Worm (Caenorhabditis elegans) whole organism, L4 larva: ENCODE data around the gene lgc-8.

Experiments
- F26F4.8 ChIP-seq: fragments of 200-800 bp; sonication (Bioruptor generic); conservative IDR thresholded peaks from 2 replicates; pipeline ENCODE4 v1.3.6; 2022; ENCODE audit warnings: missing genetic modification characterization, missing compliant biosample characterization
- ceh-28 ChIP-seq: fragments of 150-350 bp; optimal IDR thresholded peaks from 2 replicates; lab custom pipeline; 2014; ENCODE audit warnings: missing biosample characterization, missing genetic modification reagents, missing genetic modification characterization
- nhr-237 ChIP-seq: sonication (generic microtip); optimal IDR thresholded peaks from 2 replicates; lab custom pipeline; 2017; ENCODE audit warnings: missing biosample characterization, missing genetic modification characterization
- nhr-76 ChIP-seq: fragments of 150-350 bp; optimal IDR thresholded peaks from 2 replicates; lab custom pipeline; 2014; ENCODE audit warnings: missing biosample characterization, missing genetic modification characterization
- pha-4 ChIP-seq, 2 experiments: fragments of 150-350 bp in 1 of 2; fragments of 200-800 bp in 1 of 2; sonication (Bioruptor generic) in 1 of 2; IDR thresholded peaks in 1 of 2; optimal IDR thresholded peaks in 1 of 2; 2 replicates each; pipeline versions ENCODE4 v1.3.6 to Lab custom; 2014 to 2022; ENCODE audit warnings: missing genetic modification characterization in 2 of 2, missing genetic modification reagents in 2 of 2, missing biosample characterization in 1 of 2, missing compliant biosample characterization in 1 of 2
- unc-62 ChIP-seq, 3 experiments: fragments of 150-350 bp in 1 of 3; sonication (generic microtip); optimal IDR thresholded peaks in 2 of 3; peaks in 1 of 3; 1 replicate in 1 of 3; 2 replicates in 2 of 3; lab custom pipeline; 2014 to 2017; ENCODE audit warnings: missing biosample characterization in 3 of 3, missing genetic modification characterization in 3 of 3, missing genetic modification reagents in 3 of 3, missing genotype in 1 of 3
- zag-1 ChIP-seq: fragments of 150-350 bp; optimal IDR thresholded peaks from 2 replicates; lab custom pipeline; 2014; ENCODE audit warnings: missing biosample characterization, missing genetic modification characterization

- TF ChIP-seq zag-1 (tag; lab: Kevin White, UChicago) (no peak), F26F4.8 (no peak), nhr-237 (tag; lab: Kevin White, UChicago) (no peak), unc-62 (GFP tag; optimal IDR thresholded peaks at IDR 0.05 in 1 of 2; lab: Kevin White, UChicago) (no peak), unc-62 (tag; optimal IDR thresholded peaks at IDR 0.05; lab: Kevin White, UChicago) (no peak), nhr-76 (tag; lab: Kevin White, UChicago) (no peak), ceh-28 (tag; lab: Kevin White, UChicago) (no peak), pha-4 (GFP tag; IDR thresholded peaks at IDR 0.05; lab: Robert Waterston, UW) (no peak), pha-4 (tag; optimal IDR thresholded peaks at IDR 0.05; lab: Kevin White, UChicago) (no peak)
Observed at ce11 chrIV:14704155-14704554, 11.4 kb upstream of the lgc-8 start, which contains the start of gene Y57G11C.40.
